Worm (Caenorhabditis elegans) whole organism, L4 larva: ENCODE data around the gene Y57G11C.22.

Experiments used
- F26F4.8 ChIP-seq: fragments of 200-800 bp; sonication (Bioruptor generic); conservative IDR thresholded peaks from 2 replicates; pipeline ENCODE4 v1.3.6; 2022; ENCODE audit warnings: missing genetic modification characterization, missing compliant biosample characterization
- T20F7.1 ChIP-seq: fragments of 200-800 bp; sonication (Bioruptor generic); optimal IDR thresholded peaks from 2 replicates; lab custom pipeline; 2018; ENCODE audit warnings: mild to moderate bottlenecking, missing genetic modification characterization, missing compliant biosample characterization
- T26A8.4 ChIP-seq: fragments of 200-800 bp; sonication (Bioruptor generic); IDR thresholded peaks from 2 replicates; pipeline ENCODE4 v1.3.6; 2022; ENCODE audit warnings: missing genetic modification characterization, missing compliant biosample characterization
- Y48G9A.11 ChIP-seq: fragments of 200-800 bp; sonication (Bioruptor generic); IDR thresholded peaks from 2 replicates; pipeline ENCODE4 v1.3.6; 2022; ENCODE audit warnings: missing genetic modification reagents, missing genetic modification characterization, missing compliant biosample characterization
- aha-1 ChIP-seq: fragments of 150-350 bp; peaks from one replicate; lab custom pipeline; 2014; ENCODE audit warnings: missing biosample characterization, missing genetic modification characterization
- arid-1 ChIP-seq: fragments of 200-800 bp; sonication (Bioruptor generic); conservative IDR thresholded peaks from 2 replicates; pipeline ENCODE4 v1.3.6; 2022; ENCODE audit warnings: missing genetic modification reagents, missing genetic modification characterization, missing compliant biosample characterization
- ceh-32 ChIP-seq: sonication (generic microtip); optimal IDR thresholded peaks from 2 replicates; lab custom pipeline; 2016; ENCODE audit warnings: mild to moderate bottlenecking, missing genetic modification characterization, missing compliant biosample characterization; ENCODE audit not compliant: poor library complexity
- ces-1 ChIP-seq: fragments of 150-350 bp; sonication (generic microtip); optimal IDR thresholded peaks from 4 replicates; lab custom pipeline; 2014; ENCODE audit warnings: missing biosample characterization, missing genetic modification reagents, missing genetic modification characterization
- daf-12 ChIP-seq: fragments of 150-350 bp; optimal IDR thresholded peaks from 2 replicates; lab custom pipeline; 2014; ENCODE audit warnings: missing biosample characterization, missing genetic modification reagents, missing genetic modification characterization
- gei-8 ChIP-seq: fragments of 200-800 bp; sonication (Bioruptor generic); optimal IDR thresholded peaks from 2 replicates; lab custom pipeline; 2018; ENCODE audit warnings: mild to moderate bottlenecking, missing genetic modification characterization, missing compliant biosample characterization
- hlh-30 ChIP-seq: sonication (generic microtip); optimal IDR thresholded peaks from 2 replicates; lab custom pipeline; 2017; ENCODE audit warnings: antibody characterized with exemption, mild to moderate bottlenecking, missing genetic modification characterization, missing compliant biosample characterization; ENCODE audit not compliant: insufficient read depth
- lim-7 ChIP-seq: fragments of 200-800 bp; sonication (Bioruptor generic); IDR thresholded peaks from 2 replicates; pipeline ENCODE4 v1.3.6; 2022; ENCODE audit warnings: missing genetic modification characterization, missing compliant biosample characterization
- lir-3 ChIP-seq: sonication (generic microtip); optimal IDR thresholded peaks from 2 replicates; lab custom pipeline; 2016; ENCODE audit warnings: mild to moderate bottlenecking, missing genetic modification characterization, missing compliant biosample characterization
- lsy-2 ChIP-seq, 2 experiments: fragments of 150-350 bp in 1 of 2; sonication (generic microtip) in 1 of 2; optimal IDR thresholded peaks; 2 replicates each; lab custom pipeline; 2014 to 2017; ENCODE audit warnings: missing biosample characterization in 2 of 2, missing genetic modification characterization in 2 of 2
- madf-9 ChIP-seq: fragments of 200-800 bp; sonication (Bioruptor generic); conservative IDR thresholded peaks from 2 replicates; pipeline ENCODE4 v1.3.6; 2022; ENCODE audit warnings: missing genetic modification reagents, missing genetic modification characterization, missing compliant biosample characterization
- mdl-1 ChIP-seq, 2 experiments: fragments of 150-350 bp in 1 of 2; sonication (generic microtip) in 1 of 2; optimal IDR thresholded peaks; 2 replicates each; lab custom pipeline; 2014 to 2017; ENCODE audit warnings: missing biosample characterization in 2 of 2, missing genetic modification characterization in 2 of 2
- mxl-3 ChIP-seq: fragments of 200-800 bp; sonication (Bioruptor generic); optimal IDR thresholded peaks from 2 replicates; lab custom pipeline; 2018; ENCODE audit warnings: mild to moderate bottlenecking, missing genetic modification characterization, missing compliant biosample characterization
- nhr-102 ChIP-seq: sonication (generic microtip); optimal IDR thresholded peaks from 2 replicates; lab custom pipeline; 2016; ENCODE audit warnings: mild to moderate bottlenecking, missing genetic modification characterization, moderate library complexity, missing compliant biosample characterization
- nhr-237 ChIP-seq: sonication (generic microtip); optimal IDR thresholded peaks from 2 replicates; lab custom pipeline; 2017; ENCODE audit warnings: missing biosample characterization, missing genetic modification characterization
- nhr-25 ChIP-seq: sonication (generic microtip); optimal IDR thresholded peaks from 2 replicates; lab custom pipeline; 2017; ENCODE audit warnings: missing genetic modification characterization, mild to moderate bottlenecking, missing compliant biosample characterization, antibody characterized with exemption, moderate library complexity, borderline replicate concordance; ENCODE audit not compliant: insufficient read depth
- nhr-28 ChIP-seq: fragments of 150-350 bp; optimal IDR thresholded peaks from 2 replicates; lab custom pipeline; 2014; ENCODE audit warnings: missing biosample characterization, missing genetic modification characterization
- nhr-48 ChIP-seq: sonication (generic microtip); optimal IDR thresholded peaks from 2 replicates; lab custom pipeline; 2016; ENCODE audit warnings: mild to moderate bottlenecking, missing genetic modification characterization, missing compliant biosample characterization
- nhr-6 ChIP-seq: fragments of 150-350 bp; optimal IDR thresholded peaks from 2 replicates; lab custom pipeline; 2014; ENCODE audit warnings: missing biosample characterization, missing genetic modification characterization
- pha-4 ChIP-seq, 2 experiments: fragments of 150-350 bp in 1 of 2; fragments of 200-800 bp in 1 of 2; sonication (Bioruptor generic) in 1 of 2; IDR thresholded peaks in 1 of 2; optimal IDR thresholded peaks in 1 of 2; 2 replicates each; pipeline versions ENCODE4 v1.3.6 to Lab custom; 2014 to 2022; ENCODE audit warnings: missing genetic modification characterization in 2 of 2, missing genetic modification reagents in 2 of 2, missing biosample characterization in 1 of 2, missing compliant biosample characterization in 1 of 2
- rbr-2 ChIP-seq: sonication (generic microtip); optimal IDR thresholded peaks from 2 replicates; lab custom pipeline; 2016; ENCODE audit warnings: missing genotype, missing genetic modification characterization, missing compliant biosample characterization
- saeg-2 ChIP-seq: fragments of 200-800 bp; sonication (Bioruptor generic); IDR thresholded peaks from 2 replicates; pipeline ENCODE4 v1.3.6; 2022; ENCODE audit warnings: missing genetic modification reagents, missing genetic modification characterization, missing compliant biosample characterization
- skn-1 ChIP-seq: fragments of 150-350 bp; optimal IDR thresholded peaks from 2 replicates; lab custom pipeline; 2014; ENCODE audit warnings: missing biosample characterization, missing genetic modification characterization
- snpc-1.2 ChIP-seq: fragments of 200-800 bp; sonication (Bioruptor generic); IDR thresholded peaks from 2 replicates; pipeline ENCODE4 v1.3.6; 2022; ENCODE audit warnings: missing genetic modification reagents, missing genetic modification characterization, missing compliant biosample characterization
- unc-39 ChIP-seq: sonication (generic microtip); optimal IDR thresholded peaks from 2 replicates; lab custom pipeline; 2017; ENCODE audit warnings: missing biosample characterization, missing genetic modification characterization
- unc-62 ChIP-seq, 3 experiments: fragments of 150-350 bp in 1 of 3; sonication (generic microtip); optimal IDR thresholded peaks in 2 of 3; peaks in 1 of 3; 1 replicate in 1 of 3; 2 replicates in 2 of 3; lab custom pipeline; 2014 to 2017; ENCODE audit warnings: missing biosample characterization in 3 of 3, missing genetic modification characterization in 3 of 3, missing genetic modification reagents in 3 of 3, missing genotype in 1 of 3
- zip-11 ChIP-seq: fragments of 200-800 bp; sonication (Bioruptor generic); IDR thresholded peaks from 2 replicates; pipeline ENCODE4 v1.3.6; 2022; ENCODE audit warnings: missing genetic modification characterization, missing compliant biosample characterization

The Y57G11C.22 gene

DNA sequence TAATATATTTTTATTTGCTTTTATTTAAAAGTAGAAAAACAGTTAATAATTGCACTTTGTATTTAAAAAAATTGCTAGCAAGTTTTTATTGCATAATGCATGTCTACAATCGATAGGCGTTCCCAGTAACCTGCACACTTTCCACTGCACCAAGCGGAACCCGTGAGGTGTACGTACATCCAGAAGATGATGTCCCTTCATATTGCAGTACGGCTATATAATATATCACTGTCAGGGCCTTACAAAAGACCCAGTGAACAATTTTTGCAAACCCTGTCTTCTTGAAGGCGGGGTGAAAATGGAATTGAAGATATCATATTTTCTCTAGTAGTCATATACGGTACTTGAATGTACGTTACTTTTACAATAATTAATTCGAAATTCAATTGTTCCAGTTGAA, 26.8 kb downstream of the Y57G11C.22 start:
- TF ChIP-seq Y48G9A.11 (GFP tag; lab: Robert Waterston, UW) (no peak), madf-9 (GFP tag; lab: Robert Waterston, UW) (no peak), rbr-2 (tag; lab: Kevin White, UChicago) (no peak), T20F7.1 (GFP tag; lab: Kevin White, UChicago) (no peak), lir-3 (tag; lab: Kevin White, UChicago) (no peak), snpc-1.2 (GFP tag; lab: Robert Waterston, UW) (peak; percentile 96), lim-7 (GFP tag; lab: Robert Waterston, UW) (no peak), pha-4 (GFP tag; IDR thresholded peaks at IDR 0.05; lab: Robert Waterston, UW) (no peak), pha-4 (tag; optimal IDR thresholded peaks at IDR 0.05; lab: Kevin White, UChicago) (no peak), F26F4.8 (GFP tag; lab: Robert Waterston, UW) (no peak), mxl-3 (no peak), ces-1 (no peak), T26A8.4 (GFP tag; lab: Robert Waterston, UW) (no peak), unc-39 (no peak), nhr-237 (tag; lab: Kevin White, UChicago) (no peak), aha-1 (tag; lab: Kevin White, UChicago) (peak; percentile 76)

- TF ChIP-seq lir-3 (tag; lab: Kevin White, UChicago) (no peak), aha-1 (tag; lab: Kevin White, UChicago) (peak; percentile 44), snpc-1.2 (GFP tag; lab: Robert Waterston, UW) (peak; percentile 92)
- TF ChIP-seq, all 104 proteins: peak for 2
Observed at ce11 chrIV:14864529-14864928, 27.5 kb downstream of the Y57G11C.22 start.

DNA sequence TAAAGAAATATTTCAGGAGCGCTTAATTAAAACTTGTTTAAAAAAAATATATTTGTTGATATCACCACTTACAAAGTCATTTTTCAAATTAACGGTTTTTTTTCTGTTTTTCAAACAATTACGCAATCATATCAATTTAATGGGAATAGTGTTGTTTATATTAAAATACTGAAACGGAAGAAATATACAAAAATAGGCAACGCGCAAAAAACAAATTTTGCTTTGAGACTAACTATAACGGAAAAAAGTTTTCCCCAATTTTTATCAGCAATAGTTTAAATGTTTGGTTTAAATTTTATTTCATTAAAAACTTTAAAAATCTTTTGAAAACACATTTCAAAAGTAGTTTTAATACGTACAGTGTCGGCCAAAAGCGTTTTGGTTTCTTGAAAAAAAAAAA, 31.5 kb downstream of the Y57G11C.22 start:
- TF ChIP-seq aha-1 (tag; lab: Kevin White, UChicago) (peak; percentile 58), saeg-2 (GFP tag; lab: Robert Waterston, UW) (no peak), unc-62 (GFP tag; optimal IDR thresholded peaks at IDR 0.05 in 1 of 2; lab: Kevin White, UChicago) (peak in 1 of 2 experiments; percentile 63), unc-62 (tag; optimal IDR thresholded peaks at IDR 0.05; lab: Kevin White, UChicago) (no peak)
- TF ChIP-seq, all 104 proteins: peak for 2

DNA sequence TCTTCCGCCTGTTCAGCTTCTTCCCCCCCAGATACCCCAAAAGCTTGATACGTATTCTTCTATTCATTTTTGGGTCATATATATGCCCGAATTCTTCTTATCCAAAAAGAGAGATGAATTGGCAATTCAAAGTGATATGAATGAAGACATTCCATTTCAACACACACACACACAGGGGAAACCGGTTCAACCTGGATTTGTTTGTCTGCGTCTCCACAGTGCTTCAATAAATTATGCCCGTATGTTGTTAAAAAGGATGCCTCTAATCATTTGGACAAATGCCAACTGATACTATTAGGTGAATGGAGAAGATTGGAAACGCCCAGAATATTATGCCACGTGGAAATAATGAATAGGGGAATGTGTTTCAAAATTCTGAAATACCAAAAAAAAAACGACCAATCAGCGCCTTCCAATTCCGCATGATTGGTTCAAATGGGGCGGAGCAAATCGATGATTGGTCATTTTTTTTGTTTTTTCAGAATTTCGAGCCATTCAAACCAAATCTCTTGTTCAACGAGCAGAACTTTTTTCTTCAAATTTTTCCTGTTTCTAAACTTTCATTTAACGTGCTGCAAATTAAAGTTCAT, 32.9 kb downstream of the Y57G11C.22 start:
- TF ChIP-seq mxl-3 (peak; percentile 22), nhr-25 (no peak), mdl-1 (tag; optimal IDR thresholded peaks at IDR 0.05; lab: Kevin White, UChicago) (peak in 1 of 2 experiments; percentile 55), lim-7 (GFP tag; lab: Robert Waterston, UW) (no peak), nhr-48 (peak; percentile 24), hlh-30 (tag; lab: Kevin White, UChicago) (peak; percentile 9), ces-1 (no peak), arid-1 (GFP tag; lab: Robert Waterston, UW) (no peak), daf-12 (no peak), zip-11 (no peak), lsy-2 (tag; optimal IDR thresholded peaks at IDR 0.05; lab: Kevin White, UChicago) (no peak), snpc-1.2 (GFP tag; lab: Robert Waterston, UW) (no peak), aha-1 (tag; lab: Kevin White, UChicago) (peak; percentile 95), nhr-6 (tag; lab: Kevin White, UChicago) (no peak), ceh-32 (tag; lab: Kevin White, UChicago) (no peak), skn-1 (tag; lab: Kevin White, UChicago) (no peak), nhr-102 (tag; lab: Kevin White, UChicago) (no peak), unc-62 (GFP tag; optimal IDR thresholded peaks at IDR 0.05 in 1 of 2; lab: Kevin White, UChicago) (peak in 1 of 2 experiments; percentile 44), unc-62 (tag; optimal IDR thresholded peaks at IDR 0.05; lab: Kevin White, UChicago) (no peak), nhr-28 (tag; lab: Kevin White, UChicago) (peak; percentile 70), gei-8 (no peak)
